Fruit fly (Drosophila melanogaster): Measurements from ENCODE around the gene Ugt36A1.
A peak's percentile ranks its signal among the peaks of the same experiment; 100 is the strongest.

Gene Ugt36A1

DNA sequence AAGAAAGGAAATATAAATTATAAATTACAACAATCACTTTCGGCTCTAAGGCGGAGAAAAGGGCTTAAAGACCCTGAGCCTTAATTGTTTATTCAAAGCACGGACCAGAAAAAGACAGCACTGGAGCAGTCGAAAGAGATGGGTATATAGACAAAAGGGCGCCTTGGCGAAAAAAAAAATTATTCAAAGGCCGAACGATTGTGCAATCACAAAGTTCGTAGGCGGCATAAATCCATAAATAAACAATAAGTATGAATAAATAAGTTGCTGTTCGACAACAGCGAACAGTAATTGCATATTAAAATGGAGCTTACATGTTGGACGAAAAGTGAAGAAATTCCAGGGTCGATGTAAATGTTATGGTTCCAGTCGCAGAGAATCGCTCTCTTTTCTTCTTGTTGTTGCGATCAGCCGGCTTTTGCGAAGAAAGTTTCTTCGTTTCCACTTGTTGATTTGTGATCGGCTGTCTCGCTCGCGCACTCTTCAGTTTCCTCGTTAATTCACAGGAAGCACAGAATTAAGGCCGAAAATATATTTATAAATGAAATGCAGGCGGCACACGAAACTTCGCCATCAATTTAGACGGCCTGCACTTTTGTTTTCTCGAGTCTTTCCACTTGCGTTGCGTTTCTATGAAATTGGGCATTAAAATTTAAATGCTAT, 36.2 kb downstream of the Ugt36A1 start:
- TF ChIP-seq Ets98B (GFP tag; IDR thresholded peaks at IDR 0.05) (no peak), CG14655 (GFP tag; optimal IDR thresholded peaks at IDR 0.05) (no peak)

DNA sequence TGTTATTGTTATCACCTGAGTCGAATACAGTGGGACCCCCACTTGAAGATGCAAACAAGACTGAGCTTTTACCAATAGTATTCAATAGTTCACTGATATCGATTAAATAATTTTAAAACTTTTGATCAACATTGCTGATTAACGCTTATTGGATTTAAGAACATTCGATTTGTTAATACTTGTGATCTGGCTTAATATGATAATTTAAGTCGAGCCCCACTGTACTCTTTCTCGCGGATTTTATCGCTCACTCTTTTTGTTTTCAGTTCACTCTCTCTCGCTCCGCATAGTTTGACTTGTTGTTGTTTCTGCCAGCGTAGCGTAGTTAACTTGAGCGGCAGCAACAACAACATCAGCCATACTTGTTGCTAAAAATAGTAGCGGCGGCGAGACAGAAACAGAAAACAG, 36.8 kb downstream of the Ugt36A1 start:
- TF ChIP-seq CG14655 (GFP tag; optimal IDR thresholded peaks at IDR 0.05) (peak; percentile 98), rn (GFP tag; IDR thresholded peaks at IDR 0.05) (peak; percentile 97), D1 (tag; optimal IDR thresholded peaks at IDR 0.05) (peak; percentile 95), CG32121 (GFP tag; IDR thresholded peaks at IDR 0.05) (peak; percentile 98), CG13204 (GFP tag; optimal IDR thresholded peaks at IDR 0.05) (peak; percentile 93), CG15710 (tag; optimal IDR thresholded peaks at IDR 0.05) (peak; percentile 98), CG9948 (tag; optimal IDR thresholded peaks at IDR 0.05) (peak; percentile 98), fd96Ca (GFP tag; IDR thresholded peaks at IDR 0.05) (peak; percentile 99), CG4496 (GFP tag; IDR thresholded peaks at IDR 0.05) (peak; percentile 99), CG12605 (GFP tag; IDR thresholded peaks at IDR 0.05) (peak; percentile 98), Ets98B (GFP tag; IDR thresholded peaks at IDR 0.05) (peak; percentile 99), gl (tag; optimal IDR thresholded peaks at IDR 0.05) (peak; percentile 97), Snoo (tag; optimal IDR thresholded peaks at IDR 0.05) (peak; percentile 99), Pif1B (GFP tag; optimal IDR thresholded peaks at IDR 0.05) (peak; percentile 99), EcR (GFP tag; optimal IDR thresholded peaks at IDR 0.05) (peak; percentile 68), Pif1A (GFP tag; optimal IDR thresholded peaks at IDR 0.05) (peak; percentile 99), CG8159 (tag; optimal IDR thresholded peaks at IDR 0.05) (peak; percentile 98), CG17806 (tag; optimal IDR thresholded peaks at IDR 0.05) (peak; percentile 98), CG34367 (tag; optimal IDR thresholded peaks at IDR 0.05) (peak; percentile 97), CG8301 (tag; optimal IDR thresholded peaks at IDR 0.05) (peak; percentile 99), CG10348 (GFP tag; IDR thresholded peaks at IDR 0.05) (peak; percentile 91)

- TF ChIP-seq Ets98B (GFP tag; IDR thresholded peaks at IDR 0.05), result peak; percentile 6; the same call in 1 of the 2 replicates
- TF ChIP-seq CG9948 (tag; optimal IDR thresholded peaks at IDR 0.05), result no peak
- no peak for TF ChIP-seq CG12605 (GFP tag; IDR thresholded peaks at IDR 0.05)
- peak; percentile 15; the same call in 1 of the 2 replicates for TF ChIP-seq CG32121 (GFP tag; IDR thresholded peaks at IDR 0.05)
- TF ChIP-seq D1 (tag; optimal IDR thresholded peaks at IDR 0.05), result no peak
- no peak for TF ChIP-seq CG14655 (GFP tag; optimal IDR thresholded peaks at IDR 0.05)
- no peak for TF ChIP-seq Snoo (tag; optimal IDR thresholded peaks at IDR 0.05)
- TF ChIP-seq CG17806 (tag; optimal IDR thresholded peaks at IDR 0.05), result peak; percentile 2
- TF ChIP-seq CG13204 (GFP tag; optimal IDR thresholded peaks at IDR 0.05), result no peak
These were observed 37.8 kb downstream of the Ugt36A1 start, which contains the start of gene for for dm6 chr2L:3656667-3657066. Gene for, minus strand, starts transcription at chr2L:3656953.

DNA sequence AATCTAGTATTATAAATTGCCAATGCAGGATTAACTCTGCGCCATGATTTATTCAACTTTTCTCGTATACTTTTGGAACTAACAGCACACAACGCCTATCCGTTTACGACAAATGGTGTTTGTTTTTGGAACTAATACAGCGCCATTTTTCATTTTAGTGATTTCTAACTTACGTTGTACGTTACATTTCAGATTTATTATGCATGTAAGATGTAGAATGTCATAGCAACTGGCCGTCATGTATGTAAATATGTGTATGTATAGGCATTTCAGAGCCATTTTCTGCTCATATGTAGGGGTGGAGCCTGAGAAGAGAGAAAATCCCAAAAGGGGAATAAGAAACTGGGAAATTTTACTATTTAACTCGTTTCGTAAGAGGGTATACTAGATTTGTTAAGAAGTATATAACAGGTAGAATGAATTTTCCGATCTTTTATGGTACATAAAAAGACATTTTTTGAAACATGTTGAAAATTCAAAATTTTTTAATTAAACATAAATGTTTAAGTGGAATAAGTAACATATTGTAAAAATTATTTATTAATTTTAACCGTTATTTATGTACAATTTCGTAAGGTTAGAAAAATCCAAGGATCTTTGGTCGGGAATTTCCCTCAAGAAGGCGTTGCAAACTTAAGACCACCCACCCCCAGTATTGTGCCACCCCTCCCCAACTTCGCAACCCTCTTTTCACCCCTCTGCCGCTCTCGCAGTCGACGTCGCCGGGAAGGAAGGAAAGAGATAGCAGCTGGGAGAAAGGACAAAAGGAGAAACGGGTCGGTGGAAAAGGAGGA, 38.6 kb downstream of the Ugt36A1 start:
- TF ChIP-seq gl (tag; optimal IDR thresholded peaks at IDR 0.05), result no peak
- 0 out of 2 replicates have a peak, but pooled peaks have one; percentile 53 for TF ChIP-seq Ets98B (GFP tag; IDR thresholded peaks at IDR 0.05)
- TF ChIP-seq CG13204 (GFP tag; optimal IDR thresholded peaks at IDR 0.05), result no peak
- TF ChIP-seq Snoo (tag; optimal IDR thresholded peaks at IDR 0.05), result no peak
- peak; percentile 51 for TF ChIP-seq CG14655 (GFP tag; optimal IDR thresholded peaks at IDR 0.05)
- TF ChIP-seq CG8159 (tag; optimal IDR thresholded peaks at IDR 0.05), result peak; percentile 53
- TF ChIP-seq CG4496 (GFP tag; IDR thresholded peaks at IDR 0.05), result 0 out of 3 replicates have a peak, but pooled peaks have one; percentile 40
- peak; percentile 11 for TF ChIP-seq CG17806 (tag; optimal IDR thresholded peaks at IDR 0.05)
- peak; percentile 29 for TF ChIP-seq CG9948 (tag; optimal IDR thresholded peaks at IDR 0.05)
- no peak for TF ChIP-seq fd96Ca (GFP tag; IDR thresholded peaks at IDR 0.05)
- no peak for TF ChIP-seq CG12605 (GFP tag; IDR thresholded peaks at IDR 0.05)
- no peak for TF ChIP-seq Pif1B (GFP tag; optimal IDR thresholded peaks at IDR 0.05)
- TF ChIP-seq CG8301 (tag; optimal IDR thresholded peaks at IDR 0.05), result peak; percentile 41
- no peak for TF ChIP-seq Pif1A (GFP tag; optimal IDR thresholded peaks at IDR 0.05)
- peak; percentile 36; the same call in 1 of the 2 replicates for TF ChIP-seq CG32121 (GFP tag; IDR thresholded peaks at IDR 0.05)
- peak; percentile 43 for TF ChIP-seq D1 (tag; optimal IDR thresholded peaks at IDR 0.05)
- TF ChIP-seq rn (GFP tag; IDR thresholded peaks at IDR 0.05), result no peak
- TF ChIP-seq CG15710 (tag; optimal IDR thresholded peaks at IDR 0.05), result peak; percentile 43

- peak; percentile 3 for TF ChIP-seq D1 (tag; optimal IDR thresholded peaks at IDR 0.05)
- peak; percentile 20; the same call in 1 of the 2 replicates for TF ChIP-seq CG32121 (GFP tag; IDR thresholded peaks at IDR 0.05)
- no peak for TF ChIP-seq CG14655 (GFP tag; optimal IDR thresholded peaks at IDR 0.05)
- no peak for TF ChIP-seq CG15710 (tag; optimal IDR thresholded peaks at IDR 0.05)
- TF ChIP-seq Ets98B (GFP tag; IDR thresholded peaks at IDR 0.05), result 0 out of 2 replicates have a peak, but pooled peaks have one; percentile 12
These were observed 43.5 kb downstream of the Ugt36A1 start, which contains the start of gene Drgx for dm6 chr2L:3662307-3662795. Gene Drgx, plus strand, starts transcription at chr2L:3662745.

DNA sequence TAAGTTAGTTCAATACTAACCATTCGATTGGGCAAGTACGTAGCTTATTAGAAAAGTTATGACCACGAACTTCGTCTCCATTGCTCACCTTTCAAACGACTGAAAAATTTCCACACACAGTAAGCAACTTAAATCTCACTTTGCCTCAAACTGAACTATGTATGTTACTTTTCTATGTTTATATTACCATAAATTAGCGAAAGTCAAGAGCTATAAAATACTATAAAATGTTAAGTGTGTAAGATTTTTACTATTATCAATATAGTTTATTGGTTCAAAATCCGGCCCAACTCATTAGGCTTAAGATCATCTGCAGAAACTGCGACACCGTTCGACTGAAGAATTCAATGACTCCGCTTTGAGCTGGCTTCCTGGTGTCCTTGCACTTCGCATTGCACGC, 49.6 kb downstream of the Ugt36A1 start, which contains the start of gene Sfp24Ba:
Gene Sfp24Ba, minus strand, starts transcription at position 101 of the 400 bp plus-strand sequence.
- no peak for TF ChIP-seq CG10348 (GFP tag; IDR thresholded peaks at IDR 0.05)
- TF ChIP-seq CG34367 (tag; optimal IDR thresholded peaks at IDR 0.05), result no peak
- no peak for TF ChIP-seq fd96Ca (GFP tag; IDR thresholded peaks at IDR 0.05)
- TF ChIP-seq CG8159 (tag; optimal IDR thresholded peaks at IDR 0.05), result no peak
- no peak for TF ChIP-seq CG17806 (tag; optimal IDR thresholded peaks at IDR 0.05)
- no peak for TF ChIP-seq D1 (tag; optimal IDR thresholded peaks at IDR 0.05)
- TF ChIP-seq CG9948 (tag; optimal IDR thresholded peaks at IDR 0.05), result no peak
- no peak for TF ChIP-seq Pif1A (GFP tag; optimal IDR thresholded peaks at IDR 0.05)
- no peak for TF ChIP-seq EcR (GFP tag; optimal IDR thresholded peaks at IDR 0.05)
- no peak for TF ChIP-seq CG15710 (tag; optimal IDR thresholded peaks at IDR 0.05)
- TF ChIP-seq gl (tag; optimal IDR thresholded peaks at IDR 0.05), result no peak
- no peak for TF ChIP-seq Pif1B (GFP tag; optimal IDR thresholded peaks at IDR 0.05)
- TF ChIP-seq CG12605 (GFP tag; IDR thresholded peaks at IDR 0.05), result no peak
- no peak for TF ChIP-seq CG4496 (GFP tag; IDR thresholded peaks at IDR 0.05)
